Fruit fly (Drosophila melanogaster) whole organism: ENCODE measurements around the gene CG9396.

Experiments
- CG8478 ChIP-seq: fragments of >200 bp; optimal IDR thresholded peaks from 2 replicates; lab custom pipeline; 2018; ENCODE audit warnings: inconsistent platforms
- Dll ChIP-seq: fragments of >200 bp; optimal IDR thresholded peaks from 2 replicates; lab custom pipeline; 2017
- usp ChIP-seq: fragments of >200 bp; optimal IDR thresholded peaks from 2 replicates; lab custom pipeline; 2017; ENCODE audit warnings: missing biosample characterization, missing genetic modification characterization, mixed read lengths

DNA sequence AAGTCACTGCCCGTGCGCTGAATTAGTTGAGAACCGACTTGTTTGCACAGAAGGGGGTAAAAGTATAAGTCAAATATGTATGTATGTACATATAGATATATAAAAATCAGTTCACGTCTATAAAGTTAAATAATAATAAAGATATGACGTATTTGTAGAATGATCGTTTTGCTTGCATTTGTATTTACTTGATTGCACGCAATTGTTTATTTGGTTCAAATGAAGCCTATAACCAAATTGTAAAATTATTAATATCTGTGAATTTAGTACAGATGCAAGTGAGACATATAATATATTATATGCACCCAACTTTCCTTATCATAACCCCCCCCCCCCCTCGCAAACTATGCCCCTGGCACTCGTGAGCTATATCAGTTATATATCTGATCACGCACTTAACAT, 29.1 kb upstream of the CG9396 start:
- no peak for TF ChIP-seq CG8478 (lab: Kevin White, UChicago)
- TF ChIP-seq usp (GFP tag; lab: Kevin White, UChicago) = no peak
- TF ChIP-seq Dll (lab: Kevin White, UChicago) = no peak
